Fruit fly (Drosophila melanogaster) whole organism, embryonic: ENCODE results near the gene CG10089.
A peak's percentile ranks its signal among the peaks of the same experiment; 100 is the strongest.

ENCODE experiments used
- ATbp ChIP-seq: fragments of 200-800 bp; sonication (Bioruptor generic); optimal IDR thresholded peaks from 2 replicates; lab custom pipeline; 2017; ENCODE audit warnings: missing biosample characterization, mild to moderate bottlenecking, missing genetic modification characterization, missing genetic modification reagents
- Ada2b ChIP-seq: fragments of 200-800 bp; sonication (Bioruptor generic); IDR thresholded peaks from 2 replicates; pipeline ENCODE4 v1.3.6; 2022; ENCODE audit warnings: missing biosample characterization, missing genetic modification characterization
- BtbVII ChIP-seq: fragments of 200-800 bp; sonication (Bioruptor generic); optimal IDR thresholded peaks from 3 replicates; lab custom pipeline; 2017; ENCODE audit warnings: missing biosample characterization, mild to moderate bottlenecking, missing genetic modification characterization
- CG10274 ChIP-seq: fragments of 200-800 bp; sonication (Bioruptor generic); optimal IDR thresholded peaks from 3 replicates; lab custom pipeline; 2017; ENCODE audit warnings: missing biosample characterization, mild to moderate bottlenecking, missing genetic modification characterization
- CG10366 ChIP-seq: fragments of 200-800 bp; sonication (Bioruptor generic); IDR thresholded peaks from 2 replicates; pipeline ENCODE4 v1.3.6; 2022; ENCODE audit warnings: missing biosample characterization, missing genetic modification characterization
- CG12071 ChIP-seq: fragments of 200-800 bp; sonication (Bioruptor generic); optimal IDR thresholded peaks from 3 replicates; lab custom pipeline; 2018; ENCODE audit warnings: missing biosample characterization, mild to moderate bottlenecking, missing genetic modification characterization
- CG15073 ChIP-seq: fragments of 200-800 bp; sonication (Bioruptor generic); optimal IDR thresholded peaks from 2 replicates; lab custom pipeline; 2016; ENCODE audit warnings: missing biosample characterization, missing genetic modification characterization
- CG15269 ChIP-seq: fragments of 200-800 bp; sonication (Bioruptor generic); optimal IDR thresholded peaks from 2 replicates; lab custom pipeline; 2018; ENCODE audit warnings: missing biosample characterization, mild to moderate bottlenecking, missing genetic modification characterization, moderate library complexity
- CG1603 ChIP-seq: fragments of 200-800 bp; sonication (Bioruptor generic); optimal IDR thresholded peaks from 2 replicates; lab custom pipeline; 2019; ENCODE audit warnings: missing biosample characterization, mild to moderate bottlenecking, missing genetic modification characterization, moderate library complexity
- CG17385 ChIP-seq: fragments of 200-800 bp; sonication (Bioruptor generic); optimal IDR thresholded peaks from 3 replicates; lab custom pipeline; 2018; ENCODE audit warnings: missing biosample characterization, mild to moderate bottlenecking, missing genetic modification characterization
- CG2120 ChIP-seq: fragments of 200-800 bp; sonication (Bioruptor generic); optimal IDR thresholded peaks from 3 replicates; lab custom pipeline; 2016; ENCODE audit warnings: missing biosample characterization, missing genetic modification characterization
- CG30431 ChIP-seq: fragments of 200-800 bp; sonication (Bioruptor generic); optimal IDR thresholded peaks from 2 replicates; lab custom pipeline; 2017; ENCODE audit warnings: missing biosample characterization, missing genetic modification characterization
- CG31388 ChIP-seq: fragments of 200-800 bp; sonication (Bioruptor generic); optimal IDR thresholded peaks from 2 replicates; lab custom pipeline; 2016; ENCODE audit warnings: missing biosample characterization, missing genetic modification characterization
- CG4360 ChIP-seq: fragments of 200-800 bp; sonication (Bioruptor generic); IDR thresholded peaks from 2 replicates; pipeline ENCODE4 v1.3.6; 2022; ENCODE audit warnings: missing biosample characterization, missing genetic modification characterization
- CG7745 ChIP-seq: fragments of 200-800 bp; sonication (Bioruptor generic); optimal IDR thresholded peaks from 2 replicates; lab custom pipeline; 2018; ENCODE audit warnings: missing biosample characterization, mild to moderate bottlenecking, missing genetic modification characterization, moderate library complexity
- CG8290 ChIP-seq, 3 experiments: fragments of 200-800 bp; sonication (Bioruptor generic); optimal IDR thresholded peaks; 2 replicates each; lab custom pipeline; 2016 to 2019; ENCODE audit warnings: missing biosample characterization in 3 of 3, missing genetic modification characterization in 3 of 3, mild to moderate bottlenecking in 2 of 3, moderate library complexity in 1 of 3
- CG8478 ChIP-seq: fragments of >200 bp; optimal IDR thresholded peaks from 2 replicates; lab custom pipeline; 2018
- CG9817 ChIP-seq: fragments of 200-800 bp; sonication (Bioruptor generic); optimal IDR thresholded peaks from 2 replicates; lab custom pipeline; 2018; ENCODE audit warnings: missing biosample characterization, mild to moderate bottlenecking, missing genetic modification characterization, moderate library complexity
- Dip3 ChIP-seq: fragments of 200-800 bp; sonication (Bioruptor generic); optimal IDR thresholded peaks from 3 replicates; lab custom pipeline; 2016; ENCODE audit warnings: missing biosample characterization, missing genetic modification characterization
- Eip74EF ChIP-seq, 2 experiments: fragments of 200-800 bp in 1 of 2; fragments of >200 bp in 1 of 2; sonication (Bioruptor generic) in 1 of 2; optimal IDR thresholded peaks; 2 replicates each; lab custom pipeline; 2017 to 2019; ENCODE audit warnings: missing biosample characterization in 2 of 2, missing genetic modification characterization in 2 of 2, mild to moderate bottlenecking in 1 of 2, moderate library complexity in 1 of 2
- Fer3 ChIP-seq: fragments of 200-800 bp; sonication (Bioruptor generic); optimal IDR thresholded peaks from 2 replicates; lab custom pipeline; 2018; ENCODE audit warnings: missing biosample characterization, mild to moderate bottlenecking, missing genetic modification characterization, moderate library complexity
- Hr78 ChIP-seq, 2 experiments: fragments of 200-800 bp in 1 of 2; fragments of >200 bp in 1 of 2; sonication (Bioruptor generic) in 1 of 2; optimal IDR thresholded peaks; 2 replicates each; lab custom pipeline; 2017 to 2019; ENCODE audit warnings: missing biosample characterization in 2 of 2, missing genetic modification characterization in 2 of 2, mild to moderate bottlenecking in 1 of 2, moderate library complexity in 1 of 2
- Kr ChIP-seq: fragments of 200-800 bp; sonication (Bioruptor generic); optimal IDR thresholded peaks from 2 replicates; lab custom pipeline; 2017; ENCODE audit warnings: missing biosample characterization, mild to moderate bottlenecking, missing genetic modification characterization
- Lim3 ChIP-seq: fragments of 200-800 bp; sonication (Bioruptor generic); IDR thresholded peaks from 2 replicates; pipeline ENCODE4 v1.3.6; 2022; ENCODE audit warnings: missing biosample characterization, missing genetic modification characterization
- MESR4 ChIP-seq: fragments of 200-800 bp; sonication (Bioruptor generic); optimal IDR thresholded peaks from 2 replicates; lab custom pipeline; 2018; ENCODE audit warnings: missing biosample characterization, mild to moderate bottlenecking, missing genetic modification characterization, moderate library complexity
- Med ChIP-seq: fragments of 200-800 bp; sonication (Bioruptor generic); peaks from one replicate; lab custom pipeline; 2016; ENCODE audit warnings: missing biosample characterization, missing genetic modification characterization, mild to moderate bottlenecking, inconsistent platforms, moderate library complexity
- NFAT ChIP-seq: fragments of 200-800 bp; sonication (Bioruptor generic); IDR thresholded peaks from 2 replicates; pipeline ENCODE4 v1.3.6; 2022; ENCODE audit warnings: missing biosample characterization, missing genetic modification characterization
- PHDP ChIP-seq: fragments of 200-800 bp; sonication (Bioruptor generic); optimal IDR thresholded peaks from 3 replicates; lab custom pipeline; 2018; ENCODE audit warnings: missing biosample characterization, mild to moderate bottlenecking, missing genetic modification characterization, moderate library complexity
- Pdp1 ChIP-seq, 2 experiments: fragments of 200-800 bp; sonication (Bioruptor generic); optimal IDR thresholded peaks; 3 replicates each; lab custom pipeline; 2016; ENCODE audit warnings: missing biosample characterization in 2 of 2, missing genetic modification characterization in 2 of 2, mild to moderate bottlenecking in 1 of 2, moderate library complexity in 1 of 2
- Rfx ChIP-seq: fragments of 200-800 bp; sonication (Bioruptor generic); IDR thresholded peaks from 2 replicates; pipeline ENCODE4 v1.3.6; 2022; ENCODE audit warnings: missing biosample characterization, missing genetic modification characterization
- Vsx1 ChIP-seq: fragments of 200-800 bp; sonication (Bioruptor generic); optimal IDR thresholded peaks from 2 replicates; lab custom pipeline; 2017; ENCODE audit warnings: missing biosample characterization, mild to moderate bottlenecking, missing genetic modification characterization, missing genetic modification reagents
- ac ChIP-seq: fragments of 200-800 bp; sonication (Bioruptor generic); optimal IDR thresholded peaks from 3 replicates; lab custom pipeline; 2017; ENCODE audit warnings: missing biosample characterization, mild to moderate bottlenecking, missing genetic modification characterization
- ash1 ChIP-seq: fragments of 200-800 bp; sonication (Bioruptor generic); optimal IDR thresholded peaks from 2 replicates; lab custom pipeline; 2018; ENCODE audit warnings: missing biosample characterization, mild to moderate bottlenecking, missing genetic modification characterization
- caup ChIP-seq: fragments of 200-800 bp; sonication (Bioruptor generic); optimal IDR thresholded peaks from 3 replicates; lab custom pipeline; 2017; ENCODE audit warnings: missing biosample characterization, mild to moderate bottlenecking, missing genetic modification characterization, moderate library complexity; ENCODE audit not compliant: severe bottlenecking
- ci ChIP-seq: fragments of 200-800 bp; sonication (Bioruptor generic); IDR thresholded peaks from 3 replicates; pipeline ENCODE4 v1.3.6; 2022; ENCODE audit warnings: missing biosample characterization, missing genetic modification characterization
- dysf ChIP-seq: fragments of 200-800 bp; sonication (Bioruptor generic); IDR thresholded peaks from 3 replicates; pipeline ENCODE4 v1.3.6; 2022; ENCODE audit warnings: missing biosample characterization, missing genetic modification characterization
- eve ChIP-seq, 2 experiments: fragments of >200 bp; optimal IDR thresholded peaks; 2 replicates each; lab custom pipeline; 2017; ENCODE audit warnings: missing biosample characterization in 2 of 2, missing genetic modification characterization in 2 of 2
- ftz-f1 ChIP-seq: fragments of 200-800 bp; sonication (Bioruptor generic); optimal IDR thresholded peaks from 2 replicates; lab custom pipeline; 2016; ENCODE audit warnings: missing biosample characterization, missing genetic modification characterization
- hbn ChIP-seq: fragments of 200-800 bp; sonication (Bioruptor generic); IDR thresholded peaks from 2 replicates; pipeline ENCODE4 v1.3.6; 2022; ENCODE audit warnings: missing biosample characterization, missing genetic modification characterization; ENCODE audit not compliant: partially characterized antibody
- lab ChIP-seq: fragments of 200-800 bp; sonication (Bioruptor generic); optimal IDR thresholded peaks from 3 replicates; lab custom pipeline; 2017; ENCODE audit warnings: missing biosample characterization, missing genetic modification characterization, mild to moderate bottlenecking, moderate library complexity, missing genetic modification reagents
- phol ChIP-seq: fragments of 200-800 bp; sonication (Bioruptor generic); optimal IDR thresholded peaks from 3 replicates; lab custom pipeline; 2018; ENCODE audit warnings: missing biosample characterization, mild to moderate bottlenecking, missing genetic modification characterization, moderate library complexity
- pzg ChIP-seq: fragments of 200-800 bp; sonication (Bioruptor generic); optimal IDR thresholded peaks from 3 replicates; lab custom pipeline; 2018; ENCODE audit warnings: missing biosample characterization, mild to moderate bottlenecking, missing genetic modification characterization, moderate library complexity
- rib ChIP-seq: fragments of 200-800 bp; sonication (Bioruptor generic); IDR thresholded peaks from 2 replicates; pipeline ENCODE4 v1.3.6; 2022; ENCODE audit warnings: missing biosample characterization, missing genetic modification characterization
- stc ChIP-seq: fragments of 200-800 bp; sonication (Bioruptor generic); IDR thresholded peaks from 2 replicates; pipeline ENCODE4 v1.3.6; 2022; ENCODE audit warnings: missing biosample characterization, missing genetic modification characterization
- tll ChIP-seq, 2 experiments: fragments of 200-800 bp in 1 of 2; fragments of >200 bp in 1 of 2; sonication (Bioruptor generic) in 1 of 2; optimal IDR thresholded peaks; 2 replicates each; lab custom pipeline; 2017 to 2019; ENCODE audit warnings: missing biosample characterization in 2 of 2, missing genetic modification characterization in 2 of 2, mild to moderate bottlenecking in 1 of 2, moderate library complexity in 1 of 2
- tna ChIP-seq: fragments of 200-800 bp; sonication (Bioruptor generic); IDR thresholded peaks from 2 replicates; pipeline ENCODE4 v1.3.6; 2022; ENCODE audit warnings: missing biosample characterization, missing genetic modification characterization; ENCODE audit not compliant: partially characterized antibody
- unpg ChIP-seq: fragments of 200-800 bp; sonication (Bioruptor generic); optimal IDR thresholded peaks from 3 replicates; lab custom pipeline; 2018; ENCODE audit warnings: missing biosample characterization, mild to moderate bottlenecking, missing genetic modification characterization, moderate library complexity

CG10089 gene

dm6 chr3L:13478339-13479203 lies 4.0 kb upstream of the CG10089 start (continued):
- TF ChIP-seq CG9817 (peak; percentile 26), CG12071 (no peak), CG10366 (GFP tag; lab: Robert Waterston, UW) (no peak; the same call in 1 of the 2 replicates), CG1603 (tag; lab: Kevin White, UChicago) (peak; percentile 16), hbn (GFP tag; lab: Robert Waterston, UW) (no peak), ATbp (GFP tag; lab: Kevin White, UChicago) (no peak), BtbVII (GFP tag; lab: Kevin White, UChicago) (peak; percentile 11), stc (GFP tag; lab: Robert Waterston, UW) (no peak), CG2120 (GFP tag; lab: Kevin White, UChicago) (peak; percentile 60), ash1 (GFP tag; lab: Kevin White, UChicago) (no peak), CG31388 (GFP tag; lab: Kevin White, UChicago) (no peak), Ada2b (GFP tag; lab: Robert Waterston, UW) (0 out of 2 replicates have a peak, but pooled peaks have one; percentile 15), Hr78 (GFP tag; optimal IDR thresholded peaks at IDR 0.05; lab: Kevin White, UChicago) (no peak), tll (GFP tag; optimal IDR thresholded peaks at IDR 0.05; lab: Kevin White, UChicago) (no peak), eve (GFP tag; optimal IDR thresholded peaks at IDR 0.05; lab: Kevin White, UChicago) (no peak), Lim3 (no peak), CG17385 (peak; percentile 10), Fer3 (tag; lab: Kevin White, UChicago) (peak; percentile 51), CG15073 (GFP tag; lab: Kevin White, UChicago) (no peak), CG8290 (GFP tag; optimal IDR thresholded peaks at IDR 0.05; lab: Kevin White, UChicago) (no peak), CG8290 (tag; optimal IDR thresholded peaks at IDR 0.05; lab: Kevin White, UChicago) (peak in 1 of 2 experiments; percentile 58), ftz-f1 (GFP tag; lab: Kevin White, UChicago) (peak; percentile 89), tna (GFP tag; lab: Robert Waterston, UW) (0 out of 2 replicates have a peak, but pooled peaks have one; percentile 34), pzg (GFP tag; lab: Kevin White, UChicago) (no peak), Eip74EF (GFP tag; optimal IDR thresholded peaks at IDR 0.05; lab: Kevin White, UChicago) (no peak), CG10274 (GFP tag; lab: Kevin White, UChicago) (no peak), CG4360 (GFP tag; lab: Robert Waterston, UW) (no peak), CG15269 (tag; lab: Kevin White, UChicago) (peak; percentile 64), NFAT (GFP tag; lab: Robert Waterston, UW) (no peak), phol (tag; lab: Kevin White, UChicago) (no peak), ac (GFP tag; lab: Kevin White, UChicago) (no peak), Pdp1 (GFP tag; optimal IDR thresholded peaks at IDR 0.05; lab: Kevin White, UChicago) (peak in 1 of 2 experiments; percentile 31), Kr (GFP tag; lab: Kevin White, UChicago) (no peak), rib (GFP tag; lab: Robert Waterston, UW) (no peak), MESR4 (GFP tag; lab: Kevin White, UChicago) (no peak), ci (no peak), Med (GFP tag; lab: Kevin White, UChicago) (peak; percentile 62), lab (GFP tag; lab: Kevin White, UChicago) (peak; percentile 31), CG30431 (GFP tag; lab: Kevin White, UChicago) (no peak), unpg (GFP tag; lab: Kevin White, UChicago) (no peak), PHDP (peak; percentile 7), CG7745 (no peak), caup (GFP tag; lab: Kevin White, UChicago) (peak; percentile 20), Dip3 (GFP tag; lab: Kevin White, UChicago) (peak; percentile 29), dysf (peak; percentile 65), CG8478 (lab: Kevin White, UChicago) (no peak), Vsx1 (GFP tag; lab: Kevin White, UChicago) (no peak), Rfx (peak; percentile 65)
